Worm (Caenorhabditis elegans) whole organism, L3 larva: ENCODE data around the gene K06A9.1.

Experiments used
- R02D3.7 ChIP-seq: fragments of 150-350 bp; optimal IDR thresholded peaks from 2 replicates; lab custom pipeline; 2014; ENCODE audit warnings: missing biosample characterization, missing genetic modification characterization
- ZK546.5 ChIP-seq: sonication (generic microtip); optimal IDR thresholded peaks from 2 replicates; lab custom pipeline; 2017; ENCODE audit warnings: missing biosample characterization, missing genetic modification characterization
- ama-1 ChIP-seq: fragments of 150-350 bp; optimal IDR thresholded peaks from 2 replicates; lab custom pipeline; 2018
- ceh-16 ChIP-seq: sonication (generic microtip); optimal IDR thresholded peaks from 2 replicates; lab custom pipeline; 2017; ENCODE audit warnings: missing biosample characterization, missing genetic modification characterization
- ceh-28 ChIP-seq: fragments of 150-350 bp; optimal IDR thresholded peaks from 2 replicates; lab custom pipeline; 2014; ENCODE audit warnings: missing biosample characterization, missing genetic modification reagents, missing genetic modification characterization
- ceh-9 ChIP-seq: sonication (generic microtip); optimal IDR thresholded peaks from 2 replicates; lab custom pipeline; 2018; ENCODE audit warnings: missing biosample characterization, missing genetic modification characterization
- egl-27 ChIP-seq: sonication (generic microtip); optimal IDR thresholded peaks from 4 replicates; lab custom pipeline; 2017; ENCODE audit warnings: missing biosample characterization, missing genetic modification reagents, missing genetic modification characterization
- egl-5 ChIP-seq: fragments of 150-350 bp; optimal IDR thresholded peaks from 2 replicates; lab custom pipeline; 2017; ENCODE audit warnings: missing biosample characterization, missing genetic modification reagents, missing genetic modification characterization, inconsistent platforms
- elt-1 ChIP-seq: fragments of 150-350 bp; optimal IDR thresholded peaks from 2 replicates; lab custom pipeline; 2014; ENCODE audit warnings: missing biosample characterization, missing genetic modification characterization
- elt-3 ChIP-seq, 3 experiments: fragments of 150-350 bp in 1 of 3; sonication (generic microtip) in 2 of 3; optimal IDR thresholded peaks; 2 replicates in 2 of 3; 4 replicates in 1 of 3; lab custom pipeline; 2014 to 2017; ENCODE audit warnings: missing biosample characterization in 3 of 3, missing genetic modification characterization in 3 of 3
- eor-1 ChIP-seq, 2 experiments: fragments of 150-350 bp; optimal IDR thresholded peaks; 2 replicates each; lab custom pipeline; 2014 to 2018; ENCODE audit warnings: missing biosample characterization in 2 of 2, missing genetic modification characterization in 2 of 2
- fkh-10 ChIP-seq: sonication (generic microtip); optimal IDR thresholded peaks from 2 replicates; lab custom pipeline; 2017; ENCODE audit warnings: missing biosample characterization, missing genetic modification reagents, missing genetic modification characterization
- hmg-11 ChIP-seq: sonication (generic microtip); optimal IDR thresholded peaks from 2 replicates; lab custom pipeline; 2016; ENCODE audit warnings: missing genetic modification characterization, missing compliant biosample characterization
- lin-15B ChIP-seq: fragments of 150-350 bp; optimal IDR thresholded peaks from 2 replicates; lab custom pipeline; 2014; ENCODE audit warnings: missing biosample characterization, missing genetic modification characterization
- lin-39 ChIP-seq: fragments of 150-350 bp; optimal IDR thresholded peaks from 2 replicates; lab custom pipeline; 2018; ENCODE audit warnings: missing biosample characterization, missing genetic modification reagents, missing genetic modification characterization
- lsy-12 ChIP-seq: sonication (generic microtip); optimal IDR thresholded peaks from 2 replicates; lab custom pipeline; 2016; ENCODE audit warnings: mild to moderate bottlenecking, missing genetic modification characterization, missing compliant biosample characterization
- nfya-1 ChIP-seq: sonication (generic microtip); optimal IDR thresholded peaks from 2 replicates; lab custom pipeline; 2017; ENCODE audit warnings: missing genetic modification characterization, mild to moderate bottlenecking, missing compliant biosample characterization, antibody characterized with exemption, moderate library complexity; ENCODE audit not compliant: insufficient read depth
- nhr-11 ChIP-seq: fragments of 150-350 bp; optimal IDR thresholded peaks from 2 replicates; lab custom pipeline; 2014; ENCODE audit warnings: missing biosample characterization, missing genetic modification characterization
- nhr-23 ChIP-seq: fragments of 150-350 bp; optimal IDR thresholded peaks from 2 replicates; lab custom pipeline; 2014; ENCODE audit warnings: missing biosample characterization, missing genetic modification reagents, missing genetic modification characterization
- nhr-237 ChIP-seq: fragments of 150-350 bp; optimal IDR thresholded peaks from 2 replicates; lab custom pipeline; 2014; ENCODE audit warnings: missing biosample characterization, missing genetic modification characterization
- nhr-25 ChIP-seq: sonication (generic microtip); optimal IDR thresholded peaks from 2 replicates; lab custom pipeline; 2017; ENCODE audit warnings: missing biosample characterization, missing genetic modification characterization
- nhr-28 ChIP-seq: fragments of 150-350 bp; optimal IDR thresholded peaks from 2 replicates; lab custom pipeline; 2014; ENCODE audit warnings: missing biosample characterization, missing genetic modification characterization
- nhr-67 ChIP-seq: fragments of 150-350 bp; optimal IDR thresholded peaks from 2 replicates; lab custom pipeline; 2014; ENCODE audit warnings: missing biosample characterization, missing genetic modification characterization
- nhr-76 ChIP-seq: fragments of 150-350 bp; sonication (generic microtip); optimal IDR thresholded peaks from 5 replicates; lab custom pipeline; 2014; ENCODE audit warnings: missing biosample characterization, missing genetic modification characterization
- nhr-77 ChIP-seq: fragments of 150-350 bp; optimal IDR thresholded peaks from 2 replicates; lab custom pipeline; 2014; ENCODE audit warnings: missing biosample characterization, missing genetic modification characterization
- pha-4 ChIP-seq: fragments of 150-350 bp; optimal IDR thresholded peaks from 2 replicates; lab custom pipeline; 2014; ENCODE audit warnings: missing biosample characterization, missing genetic modification reagents, missing genetic modification characterization
- sea-2 ChIP-seq: fragments of 150-350 bp; sonication (generic microtip); optimal IDR thresholded peaks from 4 replicates; lab custom pipeline; 2014; ENCODE audit warnings: missing biosample characterization, missing genetic modification reagents, missing genetic modification characterization
- skn-1 ChIP-seq: fragments of 150-350 bp; optimal IDR thresholded peaks from 2 replicates; lab custom pipeline; 2014; ENCODE audit warnings: missing biosample characterization, missing genetic modification characterization
- snpc-4 ChIP-seq: fragments of 150-350 bp; optimal IDR thresholded peaks from 2 replicates; lab custom pipeline; 2014; ENCODE audit warnings: missing biosample characterization, missing genetic modification characterization
- tbx-2 ChIP-seq: sonication (generic microtip); optimal IDR thresholded peaks from 2 replicates; lab custom pipeline; 2016; ENCODE audit warnings: mild to moderate bottlenecking, missing genetic modification characterization, missing compliant biosample characterization
- unc-39 ChIP-seq: sonication (generic microtip); optimal IDR thresholded peaks from 4 replicates; lab custom pipeline; 2017; ENCODE audit warnings: missing biosample characterization, missing genetic modification characterization
- ztf-11 ChIP-seq: fragments of 150-350 bp; optimal IDR thresholded peaks from 2 replicates; lab custom pipeline; 2014; ENCODE audit warnings: missing biosample characterization, missing genetic modification characterization
- ztf-4 ChIP-seq: fragments of 150-350 bp; optimal IDR thresholded peaks from 2 replicates; lab custom pipeline; 2014; ENCODE audit warnings: missing biosample characterization, missing genetic modification characterization

The K06A9.1 gene

ce11 chrX:1522068-1522467 lies 25.2 kb upstream of the K06A9.1 start:
- TF ChIP-seq eor-1 (tag; optimal IDR thresholded peaks at IDR 0.05; lab: Kevin White, UChicago) (no peak), lin-15B (tag; lab: Kevin White, UChicago) (peak; percentile 5), nhr-77 (tag; lab: Kevin White, UChicago) (no peak), lin-39 (peak; percentile 71), nhr-67 (tag; lab: Kevin White, UChicago) (no peak), hmg-11 (tag; lab: Kevin White, UChicago) (peak; percentile 35), ceh-9 (tag; lab: Kevin White, UChicago) (no peak), ceh-28 (tag; lab: Kevin White, UChicago) (no peak), nfya-1 (tag; lab: Kevin White, UChicago) (peak; percentile 57), ceh-16 (no peak)

ce11 chrX:1523272-1523671 lies 24.0 kb upstream of the K06A9.1 start:
- TF ChIP-seq nhr-25: no peak
- no peak for TF ChIP-seq nhr-237 (tag; lab: Kevin White, UChicago)
- TF ChIP-seq nhr-77 (tag; lab: Kevin White, UChicago): no peak
- no peak for TF ChIP-seq nhr-23 (tag; lab: Kevin White, UChicago)
- TF ChIP-seq lin-39: no peak
- no peak for TF ChIP-seq skn-1 (tag; lab: Kevin White, UChicago)
- TF ChIP-seq snpc-4 (tag; lab: Kevin White, UChicago): no peak
- no peak for TF ChIP-seq nhr-11 (tag; lab: Kevin White, UChicago)
- no peak for TF ChIP-seq eor-1 (tag; optimal IDR thresholded peaks at IDR 0.05; lab: Kevin White, UChicago)
- TF ChIP-seq egl-27 (tag; lab: Kevin White, UChicago): no peak
- TF ChIP-seq sea-2 (GFP tag; lab: Kevin White, UChicago): no peak
- TF ChIP-seq pha-4 (tag; lab: Kevin White, UChicago): no peak
- no peak for TF ChIP-seq ZK546.5
- TF ChIP-seq elt-3 (tag; optimal IDR thresholded peaks at IDR 0.05; lab: Kevin White, UChicago): no peak
- no peak for TF ChIP-seq fkh-10 (GFP tag; lab: Kevin White, UChicago)

- TF ChIP-seq ama-1: peak; percentile 26
- peak; percentile 41 for TF ChIP-seq lsy-12 (tag; lab: Kevin White, UChicago)
- peak; percentile 44 for TF ChIP-seq hmg-11 (tag; lab: Kevin White, UChicago)
- TF ChIP-seq nhr-23 (tag; lab: Kevin White, UChicago): peak; percentile 62
- peak; percentile 64 for TF ChIP-seq egl-5 (tag; lab: Kevin White, UChicago)
- peak; percentile 34 for TF ChIP-seq pha-4 (tag; lab: Kevin White, UChicago)
- no peak for TF ChIP-seq nhr-28 (tag; lab: Kevin White, UChicago)
- TF ChIP-seq nfya-1 (tag; lab: Kevin White, UChicago): peak; percentile 59
- no peak for TF ChIP-seq R02D3.7
- peak; percentile 84 for TF ChIP-seq lin-39
- no peak for TF ChIP-seq ztf-11 (tag; lab: Kevin White, UChicago)
- peak; percentile 19 for TF ChIP-seq nhr-25
Measured at ce11 chrX:1524559-1524958, 22.7 kb upstream of the K06A9.1 start.

- TF ChIP-seq ceh-28 (tag; lab: Kevin White, UChicago): peak; percentile 60
- no peak for TF ChIP-seq tbx-2 (tag; lab: Kevin White, UChicago)
- TF ChIP-seq, all 47 proteins: peak for 1
Measured at ce11 chrX:1525511-1526172, 21.7 kb upstream of the K06A9.1 start.

- peak; percentile 14 for TF ChIP-seq hmg-11 (tag; lab: Kevin White, UChicago)
- TF ChIP-seq R02D3.7: no peak
- TF ChIP-seq nhr-23 (tag; lab: Kevin White, UChicago): peak; percentile 26
- TF ChIP-seq nhr-25: peak; percentile 35
- TF ChIP-seq elt-1: peak; percentile 64
Measured at ce11 chrX:1527338-1527737, 20.0 kb upstream of the K06A9.1 start.

- TF ChIP-seq unc-39 (tag; lab: Kevin White, UChicago) (no peak), egl-27 (tag; lab: Kevin White, UChicago) (no peak), elt-1 (no peak), nhr-237 (tag; lab: Kevin White, UChicago) (no peak), ztf-11 (tag; lab: Kevin White, UChicago) (no peak), nhr-77 (tag; lab: Kevin White, UChicago) (no peak), nhr-23 (tag; lab: Kevin White, UChicago) (no peak), pha-4 (tag; lab: Kevin White, UChicago) (no peak), ceh-28 (tag; lab: Kevin White, UChicago) (no peak), nhr-67 (tag; lab: Kevin White, UChicago) (no peak), ztf-4 (tag; lab: Kevin White, UChicago) (no peak), nhr-11 (tag; lab: Kevin White, UChicago) (no peak), R02D3.7 (no peak), nhr-76 (no peak)
Measured at ce11 chrX:1528107-1528506, 19.2 kb upstream of the K06A9.1 start.
